Fruit fly (Drosophila melanogaster): ENCODE results near the gene Sam-S.
A peak's percentile ranks its signal among the peaks of the same experiment; 100 is the strongest.

Gene Sam-S

DNA sequence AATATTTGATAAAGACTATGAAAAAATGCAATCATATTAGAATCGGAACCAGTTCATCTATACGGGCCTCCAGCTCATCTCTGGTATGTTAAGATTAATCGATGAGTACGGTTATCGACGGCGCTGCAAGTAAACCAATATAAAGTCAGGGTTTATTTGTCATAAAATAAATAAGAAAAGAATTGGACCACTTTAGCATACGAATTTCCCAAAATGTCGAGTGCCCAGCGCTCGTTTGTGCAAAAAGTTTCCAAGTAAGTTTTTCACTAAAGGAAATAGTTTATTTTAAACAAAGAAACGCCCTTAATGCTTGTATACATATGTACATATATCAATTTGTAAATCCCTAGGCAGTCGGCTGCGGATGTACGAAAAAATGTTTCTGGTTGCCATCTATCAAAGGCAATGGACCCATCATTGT, 12.1 kb upstream of the Sam-S start, which contains the start of gene Zir:
Gene Zir (plus strand): TSS at position 101 of the 421 bp plus-strand sequence.
- TF ChIP-seq EcR (GFP tag; optimal IDR thresholded peaks at IDR 0.05) = no peak
- TF ChIP-seq CG8478 (optimal IDR thresholded peaks at IDR 0.05) = no peak
- no peak for TF ChIP-seq psq (optimal IDR thresholded peaks at IDR 0.05)
- TF ChIP-seq pan (optimal IDR thresholded peaks at IDR 0.05) = no peak
- no peak for TF ChIP-seq Dll (optimal IDR thresholded peaks at IDR 0.05)
- no peak for TF ChIP-seq usp (GFP tag; optimal IDR thresholded peaks at IDR 0.05)

DNA sequence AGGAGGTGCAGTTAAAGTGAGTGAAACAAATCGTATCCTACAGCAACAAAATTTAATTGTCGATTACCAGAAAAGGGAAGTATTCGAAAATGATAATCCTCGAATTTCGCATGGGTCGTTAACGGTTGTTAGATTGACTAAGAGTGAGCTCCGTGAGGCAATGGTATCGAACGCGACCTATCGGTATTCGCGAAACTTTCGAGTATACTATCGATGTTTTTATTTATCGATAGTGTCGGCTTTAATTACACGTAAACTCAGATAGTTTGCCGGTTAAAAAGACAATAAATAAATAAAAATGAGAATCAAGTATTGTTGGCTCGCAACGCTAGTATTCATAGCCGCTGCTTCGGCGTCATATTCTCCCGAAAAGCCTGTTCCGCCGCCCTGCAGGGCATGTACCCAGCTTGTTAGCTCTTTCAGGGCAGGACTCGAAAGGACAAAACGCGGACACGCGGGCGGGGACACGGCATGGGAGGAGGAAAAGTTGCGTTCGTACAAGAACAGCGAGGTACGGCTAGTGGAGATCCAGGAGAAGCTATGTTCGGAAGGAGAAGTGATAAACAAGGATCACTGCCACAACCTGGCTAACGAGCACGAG, 4.4 kb upstream of the Sam-S start, which contains the start of gene Creld:
Gene Creld (plus strand): TSS at position 220 of the 601 bp plus-strand sequence.
- TF ChIP-seq usp (GFP tag; optimal IDR thresholded peaks at IDR 0.05) (no peak), CG8478 (optimal IDR thresholded peaks at IDR 0.05) (no peak)

DNA sequence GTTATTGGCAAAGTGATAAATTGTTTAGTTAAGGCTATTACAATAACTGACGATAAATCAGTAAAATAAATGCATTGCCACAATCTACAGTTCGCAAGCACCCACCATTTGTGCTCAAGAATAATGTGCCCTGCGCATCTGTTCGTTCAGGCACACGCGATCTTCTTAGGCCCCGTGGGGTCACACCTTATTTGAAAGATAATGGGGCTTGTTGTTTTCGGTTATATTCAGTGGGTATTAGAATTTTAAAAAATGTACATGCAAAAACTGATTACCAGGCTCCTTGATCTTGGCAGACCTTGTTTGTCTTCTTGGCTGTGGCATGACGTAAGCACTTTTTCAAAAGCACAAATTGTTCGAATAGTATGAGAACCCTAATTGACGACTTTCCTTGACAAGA, 329 bp downstream of the Sam-S start:
- no peak for TF ChIP-seq Dll (optimal IDR thresholded peaks at IDR 0.05)
- TF ChIP-seq EcR (GFP tag; optimal IDR thresholded peaks at IDR 0.05) = no peak
- no peak for TF ChIP-seq usp (GFP tag; optimal IDR thresholded peaks at IDR 0.05)
- TF ChIP-seq psq (optimal IDR thresholded peaks at IDR 0.05) = no peak
- TF ChIP-seq CG8478 (optimal IDR thresholded peaks at IDR 0.05) = no peak
- TF ChIP-seq pan (optimal IDR thresholded peaks at IDR 0.05) = no peak

DNA sequence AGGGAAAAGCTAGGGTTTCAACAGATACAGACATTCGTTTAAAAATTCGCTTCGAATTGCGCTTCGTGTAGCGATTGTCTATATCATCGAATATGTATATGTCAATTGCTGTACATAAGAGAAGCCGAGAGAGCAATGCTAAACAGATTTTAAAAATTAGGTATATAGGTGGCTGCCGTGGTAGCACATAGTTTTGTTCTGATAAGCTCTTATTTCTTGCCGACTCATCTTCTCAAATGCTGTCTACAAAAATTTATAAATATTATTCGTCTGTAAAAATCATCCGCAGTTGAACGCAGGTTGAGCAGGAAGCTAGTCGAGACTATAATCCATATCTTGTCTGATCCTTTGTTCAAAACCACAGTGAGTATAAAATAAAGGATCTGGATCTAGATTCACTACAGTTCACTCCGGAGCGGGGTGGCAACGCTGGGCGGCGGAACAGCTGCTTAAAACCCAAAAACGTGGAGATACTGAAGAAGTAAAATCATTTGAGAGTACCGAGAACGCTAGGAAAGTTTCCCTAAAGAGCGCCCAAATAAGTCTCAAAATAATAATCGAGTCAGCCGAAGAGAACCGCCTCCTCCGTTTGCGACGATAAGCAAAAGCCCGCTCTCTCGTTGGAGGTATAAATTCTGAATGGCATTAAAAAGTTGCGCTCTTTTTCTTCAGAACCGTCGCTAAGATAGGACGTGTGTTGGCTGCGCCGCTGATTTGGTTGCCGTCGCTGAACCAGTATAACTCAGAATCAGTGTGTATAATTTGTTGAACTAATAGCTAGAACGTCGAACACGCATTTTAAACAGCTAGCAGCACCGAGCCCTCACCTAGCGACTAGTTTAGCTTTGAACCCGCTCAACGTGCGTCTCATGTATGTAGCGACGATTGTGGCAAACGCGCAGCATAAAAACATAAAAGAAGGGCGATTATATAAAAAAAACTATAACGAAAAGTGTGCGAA, 1.1 kb downstream of the Sam-S start:
- no peak for TF ChIP-seq pan (optimal IDR thresholded peaks at IDR 0.05)
- no peak for TF ChIP-seq Dll (optimal IDR thresholded peaks at IDR 0.05)
- TF ChIP-seq usp (GFP tag; optimal IDR thresholded peaks at IDR 0.05) = no peak
- TF ChIP-seq psq (optimal IDR thresholded peaks at IDR 0.05) = no peak
- no peak for TF ChIP-seq EcR (GFP tag; optimal IDR thresholded peaks at IDR 0.05)
- TF ChIP-seq CG8478 (optimal IDR thresholded peaks at IDR 0.05) = no peak

DNA sequence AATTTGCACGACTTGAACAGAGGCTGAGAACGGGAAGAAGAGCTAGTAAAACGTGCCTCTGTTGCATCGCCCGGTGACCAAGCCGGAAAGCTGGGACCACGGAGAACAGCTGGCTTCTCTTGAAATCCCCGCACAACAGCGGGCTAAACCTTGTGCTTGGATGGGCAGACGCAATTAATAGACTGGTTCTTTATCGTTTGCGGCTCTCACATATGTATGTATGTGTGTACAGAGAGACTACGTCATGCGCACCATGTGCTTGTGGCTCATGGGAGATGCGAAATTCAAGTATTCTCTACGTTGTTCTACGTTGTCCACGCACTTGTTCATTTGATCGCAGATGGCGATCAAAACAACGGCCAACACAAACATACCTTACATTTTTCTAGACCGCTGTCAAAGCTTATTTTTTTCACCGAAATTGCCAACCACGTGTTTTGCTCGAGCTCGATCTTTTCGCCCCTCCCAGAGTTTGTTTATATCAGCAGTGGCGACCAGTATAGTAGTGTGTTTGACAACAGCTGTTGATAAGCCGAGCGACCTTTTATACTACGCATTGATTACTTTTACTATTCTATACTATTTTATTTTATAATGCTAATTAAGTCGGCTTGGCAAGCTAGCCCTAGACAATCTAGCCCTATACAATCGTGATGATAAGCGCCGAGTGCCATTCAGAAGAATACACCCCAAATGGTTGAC, 2.5 kb downstream of the Sam-S start:
- TF ChIP-seq pan (optimal IDR thresholded peaks at IDR 0.05) = no peak
- no peak for TF ChIP-seq Dll (optimal IDR thresholded peaks at IDR 0.05)
- no peak for TF ChIP-seq psq (optimal IDR thresholded peaks at IDR 0.05)
- TF ChIP-seq EcR (GFP tag; optimal IDR thresholded peaks at IDR 0.05) = no peak
- TF ChIP-seq CG8478 (optimal IDR thresholded peaks at IDR 0.05) = no peak
- TF ChIP-seq usp (GFP tag; optimal IDR thresholded peaks at IDR 0.05) = no peak

DNA sequence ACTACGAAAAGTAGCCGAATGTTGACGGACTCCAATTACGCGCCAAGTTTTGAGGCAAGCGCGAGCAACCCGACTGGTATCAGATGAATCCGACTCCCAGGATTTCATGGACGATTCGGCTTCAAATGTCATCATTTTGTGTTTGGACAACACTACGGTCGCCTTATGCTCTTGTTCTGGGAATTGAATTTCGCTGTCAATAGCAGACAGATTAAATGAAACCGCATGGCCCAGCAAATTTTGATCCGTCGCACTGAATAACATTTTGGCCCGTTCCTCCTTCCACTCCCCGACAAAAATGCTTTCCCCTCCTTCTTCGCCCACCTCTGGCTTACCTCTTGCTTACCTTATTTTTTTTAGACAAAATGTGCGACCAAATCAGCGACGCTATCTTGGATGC, 3.3 kb downstream of the Sam-S start:
- TF ChIP-seq Dll (optimal IDR thresholded peaks at IDR 0.05) (no peak), CG8478 (optimal IDR thresholded peaks at IDR 0.05) (no peak), psq (optimal IDR thresholded peaks at IDR 0.05) (no peak), usp (GFP tag; optimal IDR thresholded peaks at IDR 0.05) (no peak), EcR (GFP tag; optimal IDR thresholded peaks at IDR 0.05) (no peak), pan (optimal IDR thresholded peaks at IDR 0.05) (no peak)

DNA sequence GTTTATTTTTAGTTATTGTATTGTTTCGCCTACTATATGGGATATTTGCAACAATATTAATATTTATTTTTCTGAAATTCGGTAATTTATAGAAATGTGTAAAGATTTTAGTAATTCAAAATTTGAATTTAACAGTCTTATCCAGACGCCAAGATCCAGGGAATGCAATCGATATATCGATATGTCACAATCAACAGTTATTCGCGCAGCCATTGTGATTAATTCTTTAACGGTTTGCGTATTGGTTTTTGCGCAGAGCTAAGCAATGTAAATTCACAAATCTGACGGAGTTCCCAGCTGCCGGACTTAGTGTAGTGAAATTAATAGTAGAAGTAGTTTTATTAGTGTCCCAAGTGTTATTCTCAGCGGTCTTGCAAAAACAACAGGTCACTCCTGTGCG, 7.7 kb downstream of the Sam-S start, which contains the start of gene ND-15:
Gene ND-15 (plus strand): TSS at position 298 of the 400 bp plus-strand sequence.
- TF ChIP-seq EcR (GFP tag; optimal IDR thresholded peaks at IDR 0.05) = no peak
- TF ChIP-seq pan (optimal IDR thresholded peaks at IDR 0.05) = no peak
- no peak for TF ChIP-seq CG8478 (optimal IDR thresholded peaks at IDR 0.05)
- no peak for TF ChIP-seq Dll (optimal IDR thresholded peaks at IDR 0.05)

DNA sequence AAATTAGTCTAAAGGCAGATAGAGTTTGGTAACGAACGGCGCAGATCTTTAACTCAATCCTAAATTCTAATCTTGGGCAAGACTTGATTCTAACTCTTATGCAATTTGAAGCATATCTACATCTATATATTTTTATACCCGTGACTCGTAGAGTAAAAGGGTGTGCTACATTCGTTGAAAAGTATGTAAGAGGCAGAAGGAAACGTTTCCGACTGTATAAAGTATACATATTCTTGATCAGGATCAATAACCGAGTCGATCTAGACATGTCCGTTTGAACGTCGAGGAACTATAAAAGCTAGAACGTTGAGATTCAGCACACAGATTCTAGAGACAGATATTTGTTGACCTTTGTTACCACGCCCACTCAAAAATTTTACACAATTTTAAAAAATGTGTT, 9.7 kb downstream of the Sam-S start, which contains the start of gene CG13694:
Gene CG13694 (minus strand): TSS at position 101 of the 400 bp plus-strand sequence.
- TF ChIP-seq pan (optimal IDR thresholded peaks at IDR 0.05) = no peak
- TF ChIP-seq CG8478 (optimal IDR thresholded peaks at IDR 0.05) = no peak
- TF ChIP-seq psq (optimal IDR thresholded peaks at IDR 0.05) = no peak
- TF ChIP-seq EcR (GFP tag; optimal IDR thresholded peaks at IDR 0.05) = no peak
- no peak for TF ChIP-seq usp (GFP tag; optimal IDR thresholded peaks at IDR 0.05)
- no peak for TF ChIP-seq Dll (optimal IDR thresholded peaks at IDR 0.05)

DNA sequence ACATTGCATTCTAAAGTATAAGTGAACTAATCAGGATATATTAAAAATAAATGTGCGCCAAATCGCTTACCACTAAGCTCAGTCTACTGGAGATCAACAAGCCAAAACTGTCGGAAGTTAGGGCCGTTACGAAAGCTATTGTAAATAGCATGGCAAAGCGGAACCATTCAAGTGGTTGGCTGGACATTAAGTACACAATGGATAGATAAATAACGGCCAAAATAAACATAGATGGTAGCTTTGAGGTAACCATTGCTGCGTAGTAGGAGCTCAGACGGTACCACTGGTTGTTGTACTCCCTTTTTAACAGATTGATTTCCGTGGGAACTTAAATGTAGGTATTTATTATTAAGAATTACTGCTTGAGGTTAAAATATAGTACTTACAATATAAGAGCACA, 11.0 kb downstream of the Sam-S start:
- TF ChIP-seq psq (optimal IDR thresholded peaks at IDR 0.05) (no peak), usp (GFP tag; optimal IDR thresholded peaks at IDR 0.05) (no peak), pan (optimal IDR thresholded peaks at IDR 0.05) (no peak), CG8478 (optimal IDR thresholded peaks at IDR 0.05) (no peak), EcR (GFP tag; optimal IDR thresholded peaks at IDR 0.05) (no peak), Dll (optimal IDR thresholded peaks at IDR 0.05) (no peak)

DNA sequence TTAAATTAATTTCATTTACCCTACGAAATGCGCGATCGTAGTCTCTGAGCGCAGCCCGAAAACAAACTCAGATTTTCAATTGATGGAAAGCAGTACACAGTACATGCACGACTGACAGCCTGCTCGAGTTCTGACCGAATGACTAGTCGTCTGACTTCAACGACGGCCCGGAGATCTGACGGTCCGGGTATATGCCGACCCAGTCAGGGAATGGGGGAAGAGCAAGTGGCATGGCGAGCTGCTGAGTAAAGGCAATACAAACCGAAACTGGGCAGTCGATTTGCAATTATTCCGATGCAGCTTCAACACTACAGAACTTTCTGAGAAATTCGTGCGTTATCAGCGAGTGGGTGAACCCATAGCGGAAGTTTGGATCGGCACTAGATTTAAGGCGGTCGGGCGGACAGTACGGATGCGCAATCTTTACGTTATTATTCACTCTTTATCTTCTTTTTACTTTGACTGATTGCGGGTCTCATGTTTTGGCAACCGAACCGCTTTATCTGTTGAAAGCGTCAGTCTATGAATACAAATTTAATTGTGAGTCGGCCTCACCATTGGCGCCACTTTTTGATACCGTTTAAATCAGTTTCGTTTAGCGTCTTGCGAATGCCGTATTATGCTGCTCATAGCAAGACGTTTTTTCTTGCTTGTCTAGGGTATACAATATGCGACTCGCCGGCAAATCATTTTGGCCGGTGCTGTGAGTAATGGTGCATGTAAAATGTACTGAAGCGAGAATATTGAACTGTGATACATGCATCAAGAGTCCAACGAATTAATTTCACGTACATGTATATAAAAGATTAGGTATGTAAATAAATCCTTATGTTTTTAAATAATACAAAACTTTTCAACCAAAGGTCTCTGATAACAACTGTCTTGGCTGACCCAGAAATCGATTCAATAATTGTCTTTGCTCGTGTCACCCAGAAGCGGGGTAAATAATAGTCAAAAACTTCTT, 14.1 kb downstream of the Sam-S start:
- TF ChIP-seq CG8478 (optimal IDR thresholded peaks at IDR 0.05) (no peak), Dll (optimal IDR thresholded peaks at IDR 0.05) (no peak), EcR (GFP tag; optimal IDR thresholded peaks at IDR 0.05) (no peak), pan (optimal IDR thresholded peaks at IDR 0.05) (no peak), usp (GFP tag; optimal IDR thresholded peaks at IDR 0.05) (no peak), psq (optimal IDR thresholded peaks at IDR 0.05) (no peak)

DNA sequence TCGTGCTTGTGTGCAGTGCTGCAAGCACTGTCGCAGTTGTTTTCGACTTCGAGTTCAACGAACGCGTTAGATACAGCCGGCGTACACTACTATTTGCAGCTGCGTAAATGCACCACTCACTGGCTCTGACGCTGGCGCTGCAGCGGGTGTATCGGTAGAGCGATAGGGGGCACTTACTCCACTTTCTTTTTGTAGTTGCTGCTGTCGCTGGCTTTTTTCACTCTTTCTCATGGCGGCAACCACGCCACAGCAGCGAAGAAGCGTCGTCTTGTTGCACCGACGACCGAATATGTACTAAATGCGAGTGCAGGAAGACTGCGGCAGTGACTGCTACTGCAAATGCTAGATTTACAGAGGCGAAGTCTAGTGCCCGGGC, 14.7 kb downstream of the Sam-S start, which contains the start of gene CG4822:
Gene CG4822 (minus strand): TSS at position 299 of the 376 bp plus-strand sequence.
- TF ChIP-seq EcR (GFP tag; optimal IDR thresholded peaks at IDR 0.05) = peak in 1 of 2 experiments; percentile 91
- no peak for TF ChIP-seq CG8478 (optimal IDR thresholded peaks at IDR 0.05)

All from whole organism.